Fruit fly (Drosophila melanogaster) whole organism, embryonic: ENCODE results near the gene CG13306.

Source experiments
- Aef1 ChIP-seq: fragments of 200-800 bp; sonication (Bioruptor generic); IDR thresholded peaks from 3 replicates; pipeline ENCODE4 v1.3.6; 2022; ENCODE audit warnings: missing biosample characterization, missing genetic modification characterization
- Bgb ChIP-seq: fragments of 200-800 bp; sonication (Bioruptor generic); IDR thresholded peaks from 2 replicates; pipeline ENCODE4 v1.3.6; 2022; ENCODE audit warnings: missing biosample characterization, missing genetic modification characterization; ENCODE audit not compliant: partially characterized antibody
- CG10366 ChIP-seq: fragments of 200-800 bp; sonication (Bioruptor generic); IDR thresholded peaks from 2 replicates; pipeline ENCODE4 v1.3.6; 2022; ENCODE audit warnings: missing biosample characterization, missing genetic modification characterization
- CG11247 ChIP-seq: fragments of 200-800 bp; sonication (Bioruptor generic); IDR thresholded peaks from 2 replicates; pipeline ENCODE4 v1.3.6; 2022; ENCODE audit warnings: missing biosample characterization, missing genetic modification characterization
- CG13287 ChIP-seq: fragments of 200-800 bp; sonication (Bioruptor generic); IDR thresholded peaks from 2 replicates; pipeline ENCODE4 v1.3.6; 2022; ENCODE audit warnings: missing biosample characterization, missing genetic modification characterization; ENCODE audit not compliant: partially characterized antibody
- CG1603 ChIP-seq: fragments of 200-800 bp; sonication (Bioruptor generic); optimal IDR thresholded peaks from 2 replicates; lab custom pipeline; 2019; ENCODE audit warnings: missing biosample characterization, mild to moderate bottlenecking, missing genetic modification characterization, moderate library complexity
- CG17328 ChIP-seq: fragments of 200-800 bp; sonication (Bioruptor generic); IDR thresholded peaks from 2 replicates; pipeline ENCODE4 v1.3.6; 2022; ENCODE audit warnings: missing biosample characterization, missing genetic modification characterization
- CG17385 ChIP-seq: fragments of 200-800 bp; sonication (Bioruptor generic); optimal IDR thresholded peaks from 3 replicates; lab custom pipeline; 2018; ENCODE audit warnings: missing biosample characterization, mild to moderate bottlenecking, missing genetic modification characterization
- CG1832 ChIP-seq: fragments of 200-800 bp; sonication (Bioruptor generic); optimal IDR thresholded peaks from 2 replicates; lab custom pipeline; 2017; ENCODE audit warnings: missing biosample characterization, mild to moderate bottlenecking, missing genetic modification characterization, inconsistent platforms
- CG30020 ChIP-seq: fragments of 200-800 bp; optimal IDR thresholded peaks from 2 replicates; lab custom pipeline; 2019; ENCODE audit warnings: missing biosample characterization, mild to moderate bottlenecking, missing genetic modification characterization, moderate library complexity
- CG32532 ChIP-seq: fragments of 200-800 bp; sonication (Bioruptor generic); IDR thresholded peaks from 2 replicates; pipeline ENCODE4 v1.3.6; 2022; ENCODE audit warnings: missing biosample characterization, missing genetic modification characterization
- CG32772 ChIP-seq: fragments of 200-800 bp; sonication (Bioruptor generic); IDR thresholded peaks from 2 replicates; pipeline ENCODE4 v1.3.6; 2022; ENCODE audit warnings: missing biosample characterization, missing genetic modification characterization
- CG34224 ChIP-seq: fragments of 200-800 bp; sonication (Bioruptor generic); IDR thresholded peaks from 3 replicates; pipeline ENCODE4 v1.3.6; 2022; ENCODE audit warnings: missing biosample characterization, missing genetic modification characterization; ENCODE audit not compliant: partially characterized antibody
- CG34376 ChIP-seq: fragments of 200-800 bp; sonication (Bioruptor generic); optimal IDR thresholded peaks from 2 replicates; lab custom pipeline; 2018; ENCODE audit warnings: missing biosample characterization, mild to moderate bottlenecking, missing genetic modification characterization
- CG4404 ChIP-seq: fragments of 200-800 bp; sonication (Bioruptor generic); IDR thresholded peaks from 2 replicates; pipeline ENCODE4 v1.3.6; 2022; ENCODE audit warnings: missing biosample characterization, missing genetic modification characterization
- CG6791 ChIP-seq: fragments of 200-800 bp; sonication (Bioruptor generic); IDR thresholded peaks from 3 replicates; pipeline ENCODE4 v1.3.6; 2022; ENCODE audit warnings: missing biosample characterization, missing genetic modification characterization; ENCODE audit not compliant: partially characterized antibody
- CG7271 ChIP-seq: fragments of 200-800 bp; sonication (Bioruptor generic); optimal IDR thresholded peaks from 2 replicates; lab custom pipeline; 2018; ENCODE audit warnings: missing biosample characterization, mild to moderate bottlenecking, missing genetic modification characterization, moderate library complexity
- CG8388 ChIP-seq: fragments of 200-800 bp; sonication (Bioruptor generic); optimal IDR thresholded peaks from 2 replicates; lab custom pipeline; 2019; ENCODE audit warnings: missing biosample characterization, mild to moderate bottlenecking, missing genetic modification characterization, moderate library complexity
- CG9609 ChIP-seq: fragments of 200-800 bp; sonication (Bioruptor generic); optimal IDR thresholded peaks from 3 replicates; lab custom pipeline; 2016; ENCODE audit warnings: missing biosample characterization, missing genetic modification characterization
- D ChIP-seq, 2 experiments: fragments of 200-800 bp in 1 of 2; fragments of >200 bp in 1 of 2; sonication (Bioruptor generic) in 1 of 2; optimal IDR thresholded peaks; 2 replicates in 1 of 2; 3 replicates in 1 of 2; lab custom pipeline; 2017; ENCODE audit warnings: mild to moderate bottlenecking in 1 of 2, missing biosample characterization in 1 of 2, missing genetic modification characterization in 1 of 2, missing genetic modification reagents in 1 of 2
- E2f2 ChIP-seq: fragments of 200-800 bp; sonication (Bioruptor generic); IDR thresholded peaks from 2 replicates; pipeline ENCODE4 v1.3.6; 2022; ENCODE audit warnings: missing biosample characterization, missing genetic modification characterization
- Fer3 ChIP-seq: fragments of 200-800 bp; sonication (Bioruptor generic); optimal IDR thresholded peaks from 2 replicates; lab custom pipeline; 2018; ENCODE audit warnings: missing biosample characterization, mild to moderate bottlenecking, missing genetic modification characterization, moderate library complexity
- Jarid2 ChIP-seq: fragments of 200-800 bp; sonication (Bioruptor generic); optimal IDR thresholded peaks from 3 replicates; lab custom pipeline; 2017; ENCODE audit warnings: mild to moderate bottlenecking, missing biosample characterization, missing genetic modification reagents, missing genetic modification characterization
- MTF-1 ChIP-seq: fragments of 200-800 bp; sonication (Bioruptor generic); optimal IDR thresholded peaks from 2 replicates; lab custom pipeline; 2018; ENCODE audit warnings: missing biosample characterization, mild to moderate bottlenecking, missing genetic modification characterization, borderline replicate concordance
- Max ChIP-seq: fragments of 200-800 bp; sonication (Bioruptor generic); optimal IDR thresholded peaks from 2 replicates; lab custom pipeline; 2016; ENCODE audit warnings: missing biosample characterization, mild to moderate bottlenecking, missing genetic modification characterization
- Scr ChIP-seq: fragments of 200-800 bp; sonication (Bioruptor generic); IDR thresholded peaks from 2 replicates; pipeline ENCODE4 v1.3.6; 2022; ENCODE audit warnings: missing biosample characterization, missing genetic modification characterization; ENCODE audit not compliant: partially characterized antibody
- Usf ChIP-seq: fragments of 200-800 bp; sonication (Bioruptor generic); optimal IDR thresholded peaks from 2 replicates; lab custom pipeline; 2017; ENCODE audit warnings: missing genotype, missing biosample characterization, missing genetic modification characterization
- amos ChIP-seq: fragments of 200-800 bp; sonication (Bioruptor generic); IDR thresholded peaks from 2 replicates; pipeline ENCODE4 v1.3.6; 2022; ENCODE audit warnings: missing biosample characterization, missing genetic modification characterization; ENCODE audit not compliant: partially characterized antibody
- bcd ChIP-seq: fragments of 200-800 bp; sonication (Bioruptor generic); optimal IDR thresholded peaks from 2 replicates; lab custom pipeline; 2017; ENCODE audit warnings: missing biosample characterization, mild to moderate bottlenecking, missing genetic modification characterization
- bowl ChIP-seq: fragments of 200-800 bp; sonication (Bioruptor generic); IDR thresholded peaks from 2 replicates; pipeline ENCODE4 v1.3.6; 2022; ENCODE audit warnings: missing biosample characterization, missing genetic modification characterization
- dysf ChIP-seq: fragments of 200-800 bp; sonication (Bioruptor generic); IDR thresholded peaks from 3 replicates; pipeline ENCODE4 v1.3.6; 2022; ENCODE audit warnings: missing biosample characterization, missing genetic modification characterization
- exex ChIP-seq: fragments of 200-800 bp; sonication (Bioruptor generic); optimal IDR thresholded peaks from 4 replicates; lab custom pipeline; 2018; ENCODE audit warnings: missing biosample characterization, mild to moderate bottlenecking, missing genetic modification characterization, moderate library complexity
- eyg ChIP-seq: fragments of 200-800 bp; sonication (Bioruptor generic); optimal IDR thresholded peaks from 3 replicates; lab custom pipeline; 2016; ENCODE audit warnings: missing biosample characterization, missing genetic modification characterization
- fd3F ChIP-seq: fragments of 200-800 bp; sonication (Bioruptor generic); optimal IDR thresholded peaks from 2 replicates; lab custom pipeline; 2018; ENCODE audit warnings: missing biosample characterization, mild to moderate bottlenecking, missing genetic modification characterization, moderate library complexity
- jing ChIP-seq: fragments of 200-800 bp; sonication (Bioruptor generic); optimal IDR thresholded peaks from 2 replicates; lab custom pipeline; 2018; ENCODE audit warnings: missing biosample characterization, mild to moderate bottlenecking, missing genetic modification characterization
- luna ChIP-seq: fragments of 200-800 bp; sonication (Bioruptor generic); optimal IDR thresholded peaks from 2 replicates; lab custom pipeline; 2016; ENCODE audit warnings: missing biosample characterization, missing genetic modification characterization
- nom ChIP-seq: fragments of 200-800 bp; sonication (Bioruptor generic); optimal IDR thresholded peaks from 2 replicates; lab custom pipeline; 2017; ENCODE audit warnings: missing biosample characterization, missing genetic modification characterization, mild to moderate bottlenecking, moderate library complexity, missing genetic modification reagents
- peb ChIP-seq: fragments of 200-800 bp; sonication (Bioruptor generic); IDR thresholded peaks from 2 replicates; pipeline ENCODE4 v1.3.6; 2022; ENCODE audit warnings: missing biosample characterization, missing genetic modification characterization
- pum ChIP-seq: fragments of 200-800 bp; sonication (Bioruptor generic); optimal IDR thresholded peaks from 2 replicates; lab custom pipeline; 2016; ENCODE audit warnings: missing biosample characterization, missing genetic modification characterization
- repo ChIP-seq: fragments of 200-800 bp; sonication (Bioruptor generic); optimal IDR thresholded peaks from 2 replicates; lab custom pipeline; 2016; ENCODE audit warnings: missing biosample characterization, missing genetic modification characterization
- run ChIP-seq: fragments of 200-800 bp; sonication (Bioruptor generic); optimal IDR thresholded peaks from 3 replicates; lab custom pipeline; 2018; ENCODE audit warnings: missing biosample characterization, mild to moderate bottlenecking, missing genetic modification characterization
- slbo ChIP-seq: fragments of 200-800 bp; sonication (Bioruptor generic); IDR thresholded peaks from 2 replicates; pipeline ENCODE4 v1.3.6; 2022; ENCODE audit warnings: missing biosample characterization, missing genetic modification characterization
- trem ChIP-seq: fragments of 200-800 bp; optimal IDR thresholded peaks from 3 replicates; lab custom pipeline; 2019; ENCODE audit warnings: missing biosample characterization, mild to moderate bottlenecking, missing genetic modification characterization, moderate library complexity
- zen ChIP-seq: fragments of 200-800 bp; sonication (Bioruptor generic); optimal IDR thresholded peaks from 3 replicates; lab custom pipeline; 2018; ENCODE audit warnings: missing biosample characterization, mild to moderate bottlenecking, missing genetic modification characterization, moderate library complexity
- zf30C ChIP-seq: fragments of 200-800 bp; sonication (Bioruptor generic); optimal IDR thresholded peaks from 3 replicates; lab custom pipeline; 2018; ENCODE audit warnings: missing biosample characterization, mild to moderate bottlenecking, missing genetic modification characterization
- zfh2 ChIP-seq: fragments of 200-800 bp; sonication (Bioruptor generic); optimal IDR thresholded peaks from 2 replicates; lab custom pipeline; 2016; ENCODE audit warnings: missing biosample characterization, missing genetic modification characterization

CG13306 gene

DNA sequence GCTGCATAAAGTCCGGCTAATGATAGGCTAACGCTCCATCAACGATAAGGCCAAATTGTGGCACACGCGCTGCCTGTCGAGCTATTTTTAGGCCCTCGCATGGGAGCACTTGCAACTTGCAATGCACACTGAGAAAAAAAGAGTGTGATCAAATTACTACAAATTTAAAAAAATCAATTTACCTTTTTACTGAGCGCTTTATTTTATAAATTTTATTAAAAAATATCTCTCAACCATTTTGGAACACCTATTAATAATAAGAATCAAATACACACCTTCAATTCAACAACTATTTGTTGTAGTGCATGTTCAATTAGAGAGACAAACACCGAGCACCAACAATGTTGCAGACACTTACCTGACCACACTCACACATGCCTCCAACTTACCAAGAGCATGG lies 16.0 kb upstream of the CG13306 start (continued):
- no peak for TF ChIP-seq eyg (GFP tag; lab: Kevin White, UChicago)
- peak; percentile 40; the same call in 1 of the 2 replicates for TF ChIP-seq bowl (GFP tag; lab: Robert Waterston, UW)
- TF ChIP-seq CG8388 (GFP tag; lab: Kevin White, UChicago): peak; percentile 69
- TF ChIP-seq peb: peak; percentile 65
- TF ChIP-seq CG10366 (GFP tag; lab: Robert Waterston, UW): peak; percentile 54
- TF ChIP-seq Bgb (GFP tag; lab: Robert Waterston, UW): no peak
- peak; percentile 71 for TF ChIP-seq zf30C (GFP tag; lab: Kevin White, UChicago)
- no peak for TF ChIP-seq Aef1 (GFP tag; lab: Robert Waterston, UW)
- TF ChIP-seq CG1832 (GFP tag; lab: Kevin White, UChicago): no peak
- no peak for TF ChIP-seq Usf (GFP tag; lab: Kevin White, UChicago)
- TF ChIP-seq CG32532 (GFP tag; lab: Robert Waterston, UW): 0 out of 2 replicates have a peak, but pooled peaks have one; percentile 4

DNA sequence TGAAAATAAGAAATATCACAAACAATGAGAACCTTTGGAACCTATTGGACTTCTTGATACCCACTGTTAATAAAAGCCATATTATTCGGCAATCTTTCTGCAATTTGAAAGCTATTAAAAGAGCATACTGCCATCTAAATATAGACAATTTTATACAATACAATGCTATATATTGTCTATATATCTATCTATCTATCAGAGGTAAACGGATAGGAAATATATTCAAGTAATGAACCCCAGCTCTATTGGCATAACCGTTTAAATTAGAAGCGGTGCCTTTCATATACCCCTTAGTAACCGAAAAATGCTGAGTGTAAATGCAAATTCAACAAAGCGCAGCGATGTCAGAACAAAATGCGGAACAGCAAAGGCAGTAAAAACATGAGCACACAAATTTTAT lies 14.3 kb upstream of the CG13306 start:
- TF ChIP-seq CG11247: no peak
- no peak for TF ChIP-seq Max (GFP tag; lab: Kevin White, UChicago)
- no peak for TF ChIP-seq CG1603
- no peak for TF ChIP-seq Bgb (GFP tag; lab: Robert Waterston, UW)
- no peak for TF ChIP-seq exex

DNA sequence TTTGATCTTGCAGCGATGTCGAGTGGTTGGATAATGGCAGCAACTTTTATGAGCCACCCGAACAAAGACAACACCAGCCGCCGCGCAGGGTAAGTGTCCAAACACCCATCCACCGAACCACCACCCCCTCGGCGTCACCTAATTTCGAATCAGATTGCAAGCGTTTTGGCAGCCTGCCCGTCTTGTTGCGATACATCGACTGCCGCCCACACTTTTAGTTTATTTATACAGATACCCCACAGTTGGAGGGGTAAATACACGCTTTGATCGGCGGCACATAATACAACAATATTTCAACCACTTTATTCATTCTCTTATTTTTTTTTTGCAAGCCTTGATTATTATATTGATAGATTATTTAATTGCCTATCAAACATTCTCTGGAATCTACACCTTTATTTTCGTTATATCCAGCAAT lies 13.5 kb upstream of the CG13306 start:
- TF ChIP-seq CG9609 (GFP tag; lab: Kevin White, UChicago) (peak; percentile 16), CG4404 (no peak), CG17328 (GFP tag; lab: Robert Waterston, UW) (0 out of 2 replicates have a peak, but pooled peaks have one; percentile 46), Scr (GFP tag; lab: Robert Waterston, UW) (peak; percentile 59), run (tag; lab: Kevin White, UChicago) (no peak), nom (GFP tag; lab: Kevin White, UChicago) (no peak), pum (GFP tag; lab: Kevin White, UChicago) (no peak), E2f2 (GFP tag; lab: Robert Waterston, UW) (peak; percentile 38; the same call in 1 of the 2 replicates), dysf (peak; percentile 75), zen (tag; lab: Kevin White, UChicago) (no peak), CG32532 (GFP tag; lab: Robert Waterston, UW) (peak; percentile 53; the same call in 1 of the 2 replicates), CG13287 (GFP tag; lab: Robert Waterston, UW) (peak; percentile 56), amos (peak; percentile 33; the same call in 1 of the 2 replicates), zfh2 (peak; percentile 28), CG34224 (GFP tag; lab: Robert Waterston, UW) (peak; percentile 65), repo (GFP tag; lab: Kevin White, UChicago) (no peak), CG34376 (GFP tag; lab: Kevin White, UChicago) (no peak), CG6791 (no peak), trem (tag; lab: Kevin White, UChicago) (no peak), CG32772 (GFP tag; lab: Robert Waterston, UW) (peak; percentile 54), CG7271 (tag; lab: Kevin White, UChicago) (no peak), Jarid2 (GFP tag; lab: Kevin White, UChicago) (no peak), CG30020 (tag; lab: Kevin White, UChicago) (no peak), luna (no peak), D (optimal IDR thresholded peaks at IDR 0.05; lab: Kevin White, UChicago) (no peak), D (GFP tag; optimal IDR thresholded peaks at IDR 0.05; lab: Kevin White, UChicago) (peak; percentile 7), CG17385 (GFP tag; lab: Kevin White, UChicago) (peak; percentile 54), Fer3 (tag; lab: Kevin White, UChicago) (peak; percentile 34), fd3F (GFP tag; lab: Kevin White, UChicago) (peak; percentile 48), jing (GFP tag; lab: Kevin White, UChicago) (no peak), bcd (peak; percentile 49), slbo (peak; percentile 74), MTF-1 (GFP tag; lab: Kevin White, UChicago) (no peak)
